Fruit fly (Drosophila melanogaster): ENCODE results near the gene CG43235.

DNA sequence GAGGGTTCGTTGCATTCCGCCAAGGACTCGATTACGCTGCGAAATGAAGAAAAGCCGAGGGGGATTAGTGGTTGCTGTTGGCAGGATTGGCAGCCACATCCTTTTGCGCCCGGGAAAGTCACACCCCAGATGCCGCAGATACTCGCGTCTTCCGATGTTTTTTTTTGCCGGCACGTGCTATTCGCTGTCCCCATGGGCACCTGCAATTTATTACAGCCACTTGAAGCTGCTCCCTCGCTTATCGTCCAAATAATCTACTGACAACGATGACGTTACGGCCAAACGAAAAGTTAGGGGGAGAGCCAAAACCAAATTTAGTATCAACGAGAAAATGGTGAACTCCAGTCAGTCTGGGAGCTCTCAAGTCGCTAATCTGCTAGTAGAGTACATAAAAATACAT, 15.8 kb upstream of the CG43235 start:
- no peak for TF ChIP-seq psq (GFP tag; optimal IDR thresholded peaks at IDR 0.05)
- no peak for TF ChIP-seq pan (optimal IDR thresholded peaks at IDR 0.05)
- no peak for TF ChIP-seq Rel (GFP tag; optimal IDR thresholded peaks at IDR 0.05)
- peak; percentile 43 for TF ChIP-seq Rel (tag; optimal IDR thresholded peaks at IDR 0.05)
- TF ChIP-seq sage (GFP tag; optimal IDR thresholded peaks at IDR 0.05) = no peak
- TF ChIP-seq CrebA (GFP tag; optimal IDR thresholded peaks at IDR 0.05; ENCODE audit: borderline replicate concordance) = no peak
- no peak for TF ChIP-seq CG32264 (GFP tag; optimal IDR thresholded peaks at IDR 0.05)
- TF ChIP-seq Hr78 (GFP tag; optimal IDR thresholded peaks at IDR 0.05) = no peak
- TF ChIP-seq Jra (GFP tag; optimal IDR thresholded peaks at IDR 0.05) = no peak
- TF ChIP-seq jim (GFP tag; optimal IDR thresholded peaks at IDR 0.05) = no peak
- no peak for TF ChIP-seq N (GFP tag; optimal IDR thresholded peaks at IDR 0.05)
- TF ChIP-seq woc (GFP tag; optimal IDR thresholded peaks at IDR 0.05) = no peak
- TF ChIP-seq foxo (GFP tag; optimal IDR thresholded peaks at IDR 0.05) = no peak
- TF ChIP-seq br (GFP tag; optimal IDR thresholded peaks at IDR 0.05) = no peak
